Fruit fly (Drosophila melanogaster) whole organism, pupa: ENCODE measurements around the gene CG15040.

ENCODE experiments used
- CG9948 ChIP-seq: fragments of 200-800 bp; sonication (Bioruptor generic); optimal IDR thresholded peaks from 2 replicates; lab custom pipeline; 2018; ENCODE audit warnings: missing biosample characterization, mild to moderate bottlenecking, missing genetic modification characterization, moderate library complexity
- Pif1A ChIP-seq: fragments of 200-800 bp; sonication (Bioruptor generic); optimal IDR thresholded peaks from 3 replicates; lab custom pipeline; 2016; ENCODE audit warnings: missing biosample characterization, missing genetic modification characterization

DNA sequence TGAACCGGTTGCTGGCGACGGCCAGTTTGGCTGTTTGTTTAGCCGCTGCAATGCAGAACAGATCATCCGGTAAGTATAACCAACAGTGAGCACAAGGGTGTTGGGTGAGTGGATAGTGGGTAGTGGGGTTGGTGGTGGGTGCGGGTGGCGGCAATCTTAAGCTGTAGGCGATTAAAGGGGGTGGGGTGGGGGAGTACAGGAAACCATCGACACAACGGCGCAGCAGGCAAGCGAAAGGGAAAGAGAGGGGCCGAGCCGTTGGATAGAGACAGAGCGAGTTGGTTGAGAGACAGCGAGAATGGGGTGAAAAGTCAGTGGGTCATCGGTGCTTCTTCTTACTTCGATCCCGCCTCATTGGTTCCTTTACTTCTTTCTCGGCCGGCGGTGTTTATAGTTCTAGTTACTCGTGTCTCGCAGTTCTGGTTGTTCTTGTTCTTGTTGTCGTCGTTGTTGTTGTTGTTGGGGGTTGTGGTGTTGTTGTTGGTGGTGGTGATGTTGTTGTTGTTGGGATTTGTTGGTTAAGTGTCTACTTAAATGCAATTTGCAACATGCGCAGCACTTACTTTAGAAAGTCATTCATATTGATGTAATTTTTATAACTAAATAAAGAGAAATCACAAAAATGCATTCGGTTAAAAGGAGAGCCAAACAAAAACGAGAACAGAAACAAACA is 19.0 kb upstream of the CG15040 start:
- TF ChIP-seq CG9948 (no peak), Pif1A (GFP tag; lab: Kevin White, UChicago) (no peak)
